Worm (Caenorhabditis elegans): ENCODE measurements around the gene mig-17.

- TF ChIP-seq zfp-3 (GFP tag; conservative IDR thresholded peaks at IDR 0.05) (no peak), nhr-6 (tag; optimal IDR thresholded peaks at IDR 0.05) (no peak), rbr-2 (tag; optimal IDR thresholded peaks at IDR 0.05) (no peak), nhr-237 (tag; optimal IDR thresholded peaks at IDR 0.05) (no peak), egl-27 (tag; optimal IDR thresholded peaks at IDR 0.05) (no peak), ztf-11 (tag; optimal IDR thresholded peaks at IDR 0.05) (no peak), zag-1 (tag; optimal IDR thresholded peaks at IDR 0.05) (no peak), F37D6.2 (tag; optimal IDR thresholded peaks at IDR 0.05) (no peak), F10B5.3 (tag; optimal IDR thresholded peaks at IDR 0.05) (no peak), ceh-62 (tag; optimal IDR thresholded peaks at IDR 0.05) (no peak), ceh-28 (tag; optimal IDR thresholded peaks at IDR 0.05) (no peak), ama-1 (optimal IDR thresholded peaks at IDR 0.05) (no peak)
Measured at ce11 chrV:11424565-11424964, 21.9 kb upstream of the mig-17 start, which contains the start of gene T26H10.2.
